Fruit fly (Drosophila melanogaster) whole organism, adult: ENCODE results near the gene CG45060.

Experiments used
- CG12768 ChIP-seq: fragments of 200-800 bp; sonication (Bioruptor generic); optimal IDR thresholded peaks from 2 replicates; lab custom pipeline; 2017; ENCODE audit warnings: missing biosample characterization, missing genetic modification characterization, mild to moderate bottlenecking, moderate library complexity, missing genetic modification reagents
- CG1620 ChIP-seq: fragments of 200-800 bp; sonication (Bioruptor generic); optimal IDR thresholded peaks from 2 replicates; lab custom pipeline; 2016; ENCODE audit warnings: missing biosample characterization, missing genetic modification characterization
- CG5204 ChIP-seq: fragments of 200-800 bp; sonication (Bioruptor generic); optimal IDR thresholded peaks from 2 replicates; lab custom pipeline; 2016; ENCODE audit warnings: missing biosample characterization, missing genetic modification characterization
- cic ChIP-seq: fragments of 200-800 bp; sonication (Bioruptor generic); optimal IDR thresholded peaks from 2 replicates; lab custom pipeline; 2017; ENCODE audit warnings: missing biosample characterization, mild to moderate bottlenecking, missing genetic modification characterization, moderate library complexity

- TF ChIP-seq CG12768, result no peak
- no peak for TF ChIP-seq cic (GFP tag; lab: Kevin White, UChicago)
- TF ChIP-seq CG1620 (GFP tag; lab: Kevin White, UChicago), result no peak
- TF ChIP-seq CG5204, result no peak
Measured at dm6 chrX:9873917-9874316, 5.5 kb upstream of the CG45060 start, which contains the start of gene CG32695.
